Fruit fly (Drosophila melanogaster): Measurements from ENCODE around the gene CG10958.

CG10958 gene

dm6 chrX:8126149-8126548 is 5.9 kb upstream of the CG10958 start (continued):
- TF ChIP-seq Oli (tag; optimal IDR thresholded peaks at IDR 0.05): peak; percentile 68
- no peak for TF ChIP-seq gsb (GFP tag; IDR thresholded peaks at IDR 0.05)
- peak; percentile 21 for TF ChIP-seq shn (GFP tag; optimal IDR thresholded peaks at IDR 0.05)
- TF ChIP-seq CTCF (GFP tag; optimal IDR thresholded peaks at IDR 0.05): no peak
- TF ChIP-seq Scr (GFP tag; IDR thresholded peaks at IDR 0.05; ENCODE audit: partially characterized antibody): no peak
- peak; percentile 50 for TF ChIP-seq CG6254 (GFP tag; optimal IDR thresholded peaks at IDR 0.05)
- TF ChIP-seq CG34376 (GFP tag; optimal IDR thresholded peaks at IDR 0.05): no peak
- TF ChIP-seq Trl (optimal IDR thresholded peaks at IDR 0.05): no peak
- peak; percentile 21 for TF ChIP-seq Trl (GFP tag; optimal IDR thresholded peaks at IDR 0.05)
- TF ChIP-seq otp (GFP tag; IDR thresholded peaks at IDR 0.05): peak; percentile 41; the same call in 1 of the 3 replicates
- TF ChIP-seq CG8924 (tag; optimal IDR thresholded peaks at IDR 0.05): peak; percentile 67
- TF ChIP-seq ERR (GFP tag; optimal IDR thresholded peaks at IDR 0.05): no peak
- peak; percentile 71 for TF ChIP-seq CG32772 (GFP tag; IDR thresholded peaks at IDR 0.05)
- no peak for TF ChIP-seq CG31365 (tag; optimal IDR thresholded peaks at IDR 0.05)
- peak; percentile 57 for TF ChIP-seq CG10267 (tag; optimal IDR thresholded peaks at IDR 0.05)
- peak; percentile 56 for TF ChIP-seq Hsf (GFP tag; optimal IDR thresholded peaks at IDR 0.05)
- no peak for TF ChIP-seq Hr78 (GFP tag; optimal IDR thresholded peaks at IDR 0.05)
- TF ChIP-seq Nf-YC (tag; optimal IDR thresholded peaks at IDR 0.05): no peak
- no peak for TF ChIP-seq gro (GFP tag; optimal IDR thresholded peaks at IDR 0.05)
- TF ChIP-seq chinmo (GFP tag; IDR thresholded peaks at IDR 0.05; ENCODE audit: partially characterized antibody): no peak
- no peak; the same call in 1 of the 2 replicates for TF ChIP-seq Atf6 (GFP tag; IDR thresholded peaks at IDR 0.05)
- TF ChIP-seq tgo (GFP tag; IDR thresholded peaks at IDR 0.05): peak; percentile 45; the same call in 1 of the 3 replicates
- TF ChIP-seq CG11696 (GFP tag; IDR thresholded peaks at IDR 0.05): no peak
- no peak for TF ChIP-seq CG15011 (GFP tag; optimal IDR thresholded peaks at IDR 0.05)
- peak; percentile 51 for TF ChIP-seq CG3407 (GFP tag; optimal IDR thresholded peaks at IDR 0.05)
- peak; percentile 60 for TF ChIP-seq lmd (GFP tag; IDR thresholded peaks at IDR 0.05)
- TF ChIP-seq Xrp1 (GFP tag; IDR thresholded peaks at IDR 0.05): peak; percentile 76
- peak; percentile 42; the same call in 1 of the 2 replicates for TF ChIP-seq wor (GFP tag; IDR thresholded peaks at IDR 0.05)
- TF ChIP-seq CG9817 (tag; optimal IDR thresholded peaks at IDR 0.05): no peak
- no peak for TF ChIP-seq Dip3 (GFP tag; optimal IDR thresholded peaks at IDR 0.05)
- no peak for TF ChIP-seq CG18599 (GFP tag; optimal IDR thresholded peaks at IDR 0.05)
- TF ChIP-seq CG13287 (GFP tag; IDR thresholded peaks at IDR 0.05; ENCODE audit: partially characterized antibody): no peak
- TF ChIP-seq CG12104 (GFP tag; optimal IDR thresholded peaks at IDR 0.05): no peak
- TF ChIP-seq salm (tag; optimal IDR thresholded peaks at IDR 0.05): peak; percentile 21
- no peak for TF ChIP-seq CG4282 (GFP tag; optimal IDR thresholded peaks at IDR 0.05)
- TF ChIP-seq CG7839 (tag; optimal IDR thresholded peaks at IDR 0.05): peak; percentile 64
- no peak for TF ChIP-seq CG13894 (tag; optimal IDR thresholded peaks at IDR 0.05)
- TF ChIP-seq CG7786 (GFP tag; optimal IDR thresholded peaks at IDR 0.05): no peak
- no peak for TF ChIP-seq Tbp (GFP tag; optimal IDR thresholded peaks at IDR 0.05)
- TF ChIP-seq Sox100B (GFP tag; optimal IDR thresholded peaks at IDR 0.05): peak; percentile 57
- TF ChIP-seq MTF-1 (GFP tag; optimal IDR thresholded peaks at IDR 0.05; ENCODE audit: borderline replicate concordance): no peak
- peak; percentile 65 for TF ChIP-seq ttk (GFP tag; IDR thresholded peaks at IDR 0.05)
- TF ChIP-seq CG8290 (GFP tag; optimal IDR thresholded peaks at IDR 0.05): peak; percentile 7
- TF ChIP-seq CG8290 (tag; optimal IDR thresholded peaks at IDR 0.05): peak in 1 of 2 experiments; percentile 53
- no peak for TF ChIP-seq CG2129 (GFP tag; IDR thresholded peaks at IDR 0.05; ENCODE audit: partially characterized antibody)
- peak; percentile 35 to 49 for TF ChIP-seq dpn (GFP tag; optimal IDR thresholded peaks at IDR 0.05)
- TF ChIP-seq gce (GFP tag; IDR thresholded peaks at IDR 0.05): peak; percentile 61; the same call in 1 of the 3 replicates
- no peak for TF ChIP-seq mam (GFP tag; optimal IDR thresholded peaks at IDR 0.05)
- no peak for TF ChIP-seq dysf (GFP tag; IDR thresholded peaks at IDR 0.05)
- no peak for TF ChIP-seq CG13123 (GFP tag; optimal IDR thresholded peaks at IDR 0.05)
- no peak for TF ChIP-seq corto (GFP tag; optimal IDR thresholded peaks at IDR 0.05)
- peak; percentile 9 for TF ChIP-seq CG11723 (GFP tag; optimal IDR thresholded peaks at IDR 0.05)

Data from whole organism, embryonic.